Fruit fly (Drosophila melanogaster) whole organism, embryonic: ENCODE results near the gene alpha-Est7.

Experiments
- CG13894 ChIP-seq: fragments of 200-800 bp; sonication (Bioruptor generic); optimal IDR thresholded peaks from 3 replicates; lab custom pipeline; 2018; ENCODE audit warnings: missing biosample characterization, mild to moderate bottlenecking, missing genetic modification characterization, moderate library complexity
- CG15601 ChIP-seq: fragments of 200-800 bp; sonication (Bioruptor generic); optimal IDR thresholded peaks from 3 replicates; lab custom pipeline; 2019; ENCODE audit warnings: missing biosample characterization, mild to moderate bottlenecking, missing genetic modification characterization, moderate library complexity
- CG1602 ChIP-seq: fragments of 200-800 bp; sonication (Bioruptor generic); optimal IDR thresholded peaks from 3 replicates; lab custom pipeline; 2016; ENCODE audit warnings: missing biosample characterization, missing genetic modification characterization
- CG17568 ChIP-seq: fragments of 200-800 bp; sonication (Bioruptor generic); optimal IDR thresholded peaks from 2 replicates; lab custom pipeline; 2018; ENCODE audit warnings: missing biosample characterization, mild to moderate bottlenecking, missing genetic modification characterization, moderate library complexity
- CG17912 ChIP-seq: fragments of 200-800 bp; sonication (Bioruptor generic); optimal IDR thresholded peaks from 2 replicates; lab custom pipeline; 2018; ENCODE audit warnings: missing biosample characterization, mild to moderate bottlenecking, missing genetic modification characterization
- CG18476 ChIP-seq: fragments of 200-800 bp; sonication (Bioruptor generic); optimal IDR thresholded peaks from 2 replicates; lab custom pipeline; 2016; ENCODE audit warnings: missing biosample characterization, mild to moderate bottlenecking, missing genetic modification characterization
- CG3065 ChIP-seq: fragments of 200-800 bp; sonication (Bioruptor generic); optimal IDR thresholded peaks from 2 replicates; lab custom pipeline; 2016; ENCODE audit warnings: missing biosample characterization, missing genetic modification characterization
- CG3726 ChIP-seq: fragments of 200-800 bp; sonication (Bioruptor generic); IDR thresholded peaks from 3 replicates; pipeline ENCODE4, ENCODE4 v1.3.6; 2022; ENCODE audit warnings: missing biosample characterization, missing genetic modification characterization
- CG4360 ChIP-seq: fragments of 200-800 bp; sonication (Bioruptor generic); IDR thresholded peaks from 2 replicates; pipeline ENCODE4 v1.3.6; 2022; ENCODE audit warnings: missing biosample characterization, missing genetic modification characterization
- CG43689 ChIP-seq: fragments of 200-800 bp; sonication (Bioruptor generic); IDR thresholded peaks from 2 replicates; pipeline ENCODE4 v1.3.6; 2022; ENCODE audit warnings: missing biosample characterization, missing genetic modification characterization
- CG5180 ChIP-seq: fragments of 200-800 bp; sonication (Bioruptor generic); optimal IDR thresholded peaks from 3 replicates; lab custom pipeline; 2017; ENCODE audit warnings: missing biosample characterization, missing genetic modification characterization, mild to moderate bottlenecking, moderate library complexity, missing genetic modification reagents
- CG6175 ChIP-seq: fragments of 200-800 bp; sonication (Bioruptor generic); IDR thresholded peaks from 3 replicates; pipeline ENCODE4 v1.3.6; 2022; ENCODE audit warnings: missing biosample characterization, missing genetic modification characterization
- CG6689 ChIP-seq: fragments of 200-800 bp; sonication (Bioruptor generic); IDR thresholded peaks from 2 replicates; pipeline ENCODE4 v1.3.6; 2022; ENCODE audit warnings: missing biosample characterization, missing genetic modification characterization
- CG7556 ChIP-seq: fragments of 200-800 bp; sonication (Bioruptor generic); optimal IDR thresholded peaks from 2 replicates; lab custom pipeline; 2017; ENCODE audit warnings: missing biosample characterization, mild to moderate bottlenecking, missing genetic modification characterization
- CG8478 ChIP-seq: fragments of >200 bp; optimal IDR thresholded peaks from 2 replicates; lab custom pipeline; 2018
- Camta ChIP-seq: fragments of 200-800 bp; sonication (Bioruptor generic); optimal IDR thresholded peaks from 2 replicates; lab custom pipeline; 2016; ENCODE audit warnings: missing biosample characterization, missing genetic modification characterization
- Dek ChIP-seq: fragments of 200-800 bp; sonication (Bioruptor generic); optimal IDR thresholded peaks from 3 replicates; lab custom pipeline; 2019; ENCODE audit warnings: missing biosample characterization, mild to moderate bottlenecking, missing genetic modification characterization, moderate library complexity
- Ets65A ChIP-seq: fragments of 200-800 bp; sonication (Bioruptor generic); peaks from one replicate; lab custom pipeline; 2016; ENCODE audit warnings: missing biosample characterization, missing genetic modification characterization
- HLH54F ChIP-seq: fragments of 200-800 bp; sonication (Bioruptor generic); optimal IDR thresholded peaks from 3 replicates; lab custom pipeline; 2016; ENCODE audit warnings: missing biosample characterization, missing genetic modification characterization
- HLHmδ ChIP-seq: fragments of 200-800 bp; sonication (Bioruptor generic); optimal IDR thresholded peaks from 2 replicates; lab custom pipeline; 2018; ENCODE audit warnings: missing biosample characterization, mild to moderate bottlenecking, missing genetic modification characterization, moderate library complexity
- HmgZ ChIP-seq: fragments of 200-800 bp; sonication (Bioruptor generic); optimal IDR thresholded peaks from 2 replicates; lab custom pipeline; 2018; ENCODE audit warnings: missing biosample characterization, mild to moderate bottlenecking, missing genetic modification characterization
- Kr ChIP-seq: fragments of 200-800 bp; sonication (Bioruptor generic); optimal IDR thresholded peaks from 2 replicates; lab custom pipeline; 2017; ENCODE audit warnings: missing biosample characterization, mild to moderate bottlenecking, missing genetic modification characterization
- Mrtf ChIP-seq: fragments of 200-800 bp; sonication (Bioruptor generic); IDR thresholded peaks from 3 replicates; pipeline ENCODE4 v1.3.6; 2022; ENCODE audit warnings: missing biosample characterization, missing genetic modification characterization
- Myb ChIP-seq: fragments of 200-800 bp; sonication (Bioruptor generic); optimal IDR thresholded peaks from 2 replicates; lab custom pipeline; 2016; ENCODE audit warnings: missing biosample characterization, missing genetic modification characterization
- NFAT ChIP-seq: fragments of 200-800 bp; sonication (Bioruptor generic); IDR thresholded peaks from 2 replicates; pipeline ENCODE4 v1.3.6; 2022; ENCODE audit warnings: missing biosample characterization, missing genetic modification characterization
- Optix ChIP-seq: fragments of 200-800 bp; sonication (Bioruptor generic); IDR thresholded peaks from 3 replicates; pipeline ENCODE4 v1.3.6; 2022; ENCODE audit warnings: missing biosample characterization, missing genetic modification characterization
- Sox100B ChIP-seq: fragments of 200-800 bp; sonication (Bioruptor generic); optimal IDR thresholded peaks from 3 replicates; lab custom pipeline; 2018; ENCODE audit warnings: missing biosample characterization, mild to moderate bottlenecking, missing genetic modification characterization
- Spps ChIP-seq: fragments of 200-800 bp; sonication (Bioruptor generic); optimal IDR thresholded peaks from 2 replicates; lab custom pipeline; 2018; ENCODE audit warnings: missing biosample characterization, mild to moderate bottlenecking, missing genetic modification characterization
- Sry-β ChIP-seq: fragments of 200-800 bp; sonication (Bioruptor generic); optimal IDR thresholded peaks from 2 replicates; lab custom pipeline; 2018; ENCODE audit warnings: missing biosample characterization, mild to moderate bottlenecking, missing genetic modification characterization, moderate library complexity
- ara ChIP-seq: fragments of 200-800 bp; sonication (Bioruptor generic); IDR thresholded peaks from 2 replicates; pipeline ENCODE4 v1.3.6; 2022; ENCODE audit warnings: missing biosample characterization, missing genetic modification characterization
- ash1 ChIP-seq: fragments of 200-800 bp; sonication (Bioruptor generic); optimal IDR thresholded peaks from 2 replicates; lab custom pipeline; 2018; ENCODE audit warnings: missing biosample characterization, mild to moderate bottlenecking, missing genetic modification characterization
- caup ChIP-seq: fragments of 200-800 bp; sonication (Bioruptor generic); optimal IDR thresholded peaks from 3 replicates; lab custom pipeline; 2017; ENCODE audit warnings: missing biosample characterization, mild to moderate bottlenecking, missing genetic modification characterization, moderate library complexity; ENCODE audit not compliant: severe bottlenecking
- cg ChIP-seq: fragments of 200-800 bp; sonication (Bioruptor generic); optimal IDR thresholded peaks from 3 replicates; lab custom pipeline; 2019; ENCODE audit warnings: missing biosample characterization, mild to moderate bottlenecking, missing genetic modification characterization, moderate library complexity
- crp ChIP-seq, 2 experiments: fragments of 200-800 bp; sonication (Bioruptor generic); optimal IDR thresholded peaks; 2 replicates in 1 of 2; 3 replicates in 1 of 2; lab custom pipeline; 2017; ENCODE audit warnings: missing biosample characterization in 2 of 2, missing genetic modification characterization in 2 of 2, mild to moderate bottlenecking in 1 of 2, moderate library complexity in 1 of 2
- dati ChIP-seq: fragments of 200-800 bp; sonication (Bioruptor generic); IDR thresholded peaks from 2 replicates; pipeline ENCODE4 v1.3.6; 2022; ENCODE audit warnings: missing biosample characterization, missing genetic modification characterization
- dimm ChIP-seq: fragments of 200-800 bp; sonication (Bioruptor generic); IDR thresholded peaks from 2 replicates; pipeline ENCODE4 v1.3.6; 2022; ENCODE audit warnings: missing biosample characterization, missing genetic modification characterization
- emc ChIP-seq: fragments of 200-800 bp; sonication (Bioruptor generic); optimal IDR thresholded peaks from 2 replicates; lab custom pipeline; 2016; ENCODE audit warnings: missing biosample characterization, missing genetic modification characterization
- esg ChIP-seq: fragments of 200-800 bp; sonication (Bioruptor generic); conservative IDR thresholded peaks from 2 replicates; pipeline ENCODE4 v1.3.6; 2022; ENCODE audit warnings: missing biosample characterization, missing genetic modification characterization
- ewg ChIP-seq: fragments of 200-800 bp; sonication (Bioruptor generic); optimal IDR thresholded peaks from 3 replicates; lab custom pipeline; 2017; ENCODE audit warnings: mild to moderate bottlenecking, missing biosample characterization, missing genetic modification reagents, missing genetic modification characterization
- eyg ChIP-seq: fragments of 200-800 bp; sonication (Bioruptor generic); optimal IDR thresholded peaks from 3 replicates; lab custom pipeline; 2016; ENCODE audit warnings: missing biosample characterization, missing genetic modification characterization
- grau ChIP-seq: fragments of 200-800 bp; optimal IDR thresholded peaks from 3 replicates; lab custom pipeline; 2019; ENCODE audit warnings: missing biosample characterization, mild to moderate bottlenecking, missing genetic modification characterization, moderate library complexity
- hb ChIP-seq: fragments of 200-800 bp; sonication (Bioruptor generic); IDR thresholded peaks from 3 replicates; pipeline ENCODE4 v1.3.6; 2022; ENCODE audit warnings: missing biosample characterization, missing genetic modification characterization; ENCODE audit not compliant: partially characterized antibody
- nau ChIP-seq: fragments of 200-800 bp; sonication (Bioruptor generic); optimal IDR thresholded peaks from 3 replicates; lab custom pipeline; 2017; ENCODE audit warnings: missing biosample characterization, mild to moderate bottlenecking, missing genetic modification characterization, missing genetic modification reagents
- nmo ChIP-seq: fragments of 200-800 bp; sonication (Bioruptor generic); optimal IDR thresholded peaks from 2 replicates; lab custom pipeline; 2018; ENCODE audit warnings: missing biosample characterization, mild to moderate bottlenecking, missing genetic modification characterization, moderate library complexity
- oc ChIP-seq: fragments of 200-800 bp; sonication (Bioruptor generic); optimal IDR thresholded peaks from 2 replicates; lab custom pipeline; 2018; ENCODE audit warnings: missing biosample characterization, mild to moderate bottlenecking, missing genetic modification characterization, moderate library complexity
- p53 ChIP-seq: fragments of 200-800 bp; sonication (Bioruptor generic); optimal IDR thresholded peaks from 2 replicates; lab custom pipeline; 2016; ENCODE audit warnings: missing biosample characterization, missing genetic modification characterization
- so ChIP-seq: fragments of 200-800 bp; sonication (Bioruptor generic); IDR thresholded peaks from 3 replicates; pipeline ENCODE4 v1.3.6; 2022; ENCODE audit warnings: missing biosample characterization, missing genetic modification characterization
- tgo ChIP-seq: fragments of 200-800 bp; sonication (Bioruptor generic); IDR thresholded peaks from 3 replicates; pipeline ENCODE4 v1.3.6; 2022; ENCODE audit warnings: missing biosample characterization, missing genetic modification characterization
- tin ChIP-seq: fragments of 200-800 bp; sonication (Bioruptor generic); optimal IDR thresholded peaks from 3 replicates; lab custom pipeline; 2016; ENCODE audit warnings: missing biosample characterization, missing genetic modification characterization
- unc-4 ChIP-seq: fragments of 200-800 bp; sonication (Bioruptor generic); IDR thresholded peaks from 2 replicates; pipeline ENCODE4 v1.3.6; 2022; ENCODE audit warnings: missing biosample characterization, missing genetic modification characterization; ENCODE audit not compliant: partially characterized antibody
- vnd ChIP-seq: fragments of 200-800 bp; sonication (Bioruptor generic); IDR thresholded peaks from 3 replicates; pipeline ENCODE4 v1.3.6; 2022; ENCODE audit warnings: missing biosample characterization, missing genetic modification characterization; ENCODE audit not compliant: partially characterized antibody
- zen ChIP-seq: fragments of 200-800 bp; sonication (Bioruptor generic); optimal IDR thresholded peaks from 3 replicates; lab custom pipeline; 2018; ENCODE audit warnings: missing biosample characterization, mild to moderate bottlenecking, missing genetic modification characterization, moderate library complexity

alpha-Est7 gene

DNA sequence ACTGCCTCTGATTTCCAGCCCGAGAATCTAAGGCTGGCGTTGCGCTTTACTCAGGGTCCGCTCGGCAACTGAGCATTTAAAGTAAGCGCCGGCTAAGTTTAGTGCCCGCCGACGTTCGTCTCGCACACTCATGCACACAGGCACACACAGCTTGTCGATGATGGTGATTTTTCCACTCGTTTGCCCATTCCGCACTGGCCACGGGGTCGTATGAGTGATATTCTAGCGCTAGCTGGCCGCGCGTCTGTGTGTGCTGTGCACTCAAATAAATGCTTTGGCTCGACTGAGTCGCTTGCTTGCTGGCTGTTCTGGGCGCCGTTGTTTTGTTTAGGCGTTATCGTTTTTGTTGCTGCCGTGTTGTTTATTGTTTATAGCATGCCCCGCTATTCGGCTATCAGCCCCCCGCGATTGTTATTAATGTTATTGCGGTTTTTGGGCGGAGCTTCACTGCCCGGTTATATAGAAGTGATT, 7.9 kb downstream of the alpha-Est7 start, which contains the start of gene alpha-Est8 (continued):
- TF ChIP-seq Sry-β (GFP tag; lab: Kevin White, UChicago) (no peak), CG17912 (no peak), Camta (GFP tag; lab: Kevin White, UChicago) (no peak), unc-4 (no peak), Kr (GFP tag; lab: Kevin White, UChicago) (no peak), esg (no peak), Mrtf (GFP tag; lab: Robert Waterston, UW) (no peak), CG1602 (GFP tag; lab: Kevin White, UChicago) (no peak), Ets65A (GFP tag; lab: Kevin White, UChicago) (no peak), oc (no peak), CG4360 (GFP tag; lab: Robert Waterston, UW) (no peak), nmo (GFP tag; lab: Kevin White, UChicago) (no peak), emc (GFP tag; lab: Kevin White, UChicago) (no peak), zen (tag; lab: Kevin White, UChicago) (no peak), tin (GFP tag; lab: Kevin White, UChicago) (no peak), Myb (GFP tag; lab: Kevin White, UChicago) (no peak), dati (GFP tag; lab: Robert Waterston, UW) (no peak), dimm (GFP tag; lab: Robert Waterston, UW) (no peak), nau (no peak), tgo (no peak), Spps (no peak), hb (GFP tag; lab: Robert Waterston, UW) (no peak), CG3726 (GFP tag; lab: Robert Waterston, UW) (no peak), CG17568 (GFP tag; lab: Kevin White, UChicago) (no peak), CG6689 (GFP tag; lab: Robert Waterston, UW) (no peak), Dek (tag; lab: Kevin White, UChicago) (no peak), CG13894 (tag; lab: Kevin White, UChicago) (peak; percentile 62), CG15601 (tag; lab: Kevin White, UChicago) (no peak), CG43689 (no peak), CG8478 (lab: Kevin White, UChicago) (no peak), CG7556 (GFP tag; lab: Kevin White, UChicago) (no peak), eyg (GFP tag; lab: Kevin White, UChicago) (no peak), vnd (GFP tag; lab: Robert Waterston, UW) (no peak), ara (GFP tag; lab: Robert Waterston, UW) (no peak), crp (GFP tag; optimal IDR thresholded peaks at IDR 0.05; lab: Kevin White, UChicago) (no peak), CG6175 (GFP tag; lab: Robert Waterston, UW) (no peak), CG5180 (no peak), Optix (no peak), p53 (GFP tag; lab: Kevin White, UChicago) (no peak), grau (tag; lab: Kevin White, UChicago) (peak; percentile 22), caup (GFP tag; lab: Kevin White, UChicago) (no peak), CG3065 (GFP tag; lab: Kevin White, UChicago) (no peak), HLH54F (GFP tag; lab: Kevin White, UChicago) (no peak), HLHmδ (GFP tag; lab: Kevin White, UChicago) (no peak), ewg (GFP tag; lab: Kevin White, UChicago) (no peak), NFAT (GFP tag; lab: Robert Waterston, UW) (no peak), HmgZ (tag; lab: Kevin White, UChicago) (peak; percentile 63), ash1 (GFP tag; lab: Kevin White, UChicago) (no peak), so (GFP tag; lab: Robert Waterston, UW) (no peak), Sox100B (GFP tag; lab: Kevin White, UChicago) (no peak), cg (GFP tag; lab: Kevin White, UChicago) (peak; percentile 61), CG18476 (GFP tag; lab: Kevin White, UChicago) (no peak)
